Fruit fly (Drosophila melanogaster) whole organism, embryonic: ENCODE data around the gene lectin-28C.

Experiments
- CG10565 ChIP-seq: fragments of 200-800 bp; sonication (Bioruptor generic); optimal IDR thresholded peaks from 3 replicates; lab custom pipeline; 2016; ENCODE audit warnings: missing biosample characterization, mild to moderate bottlenecking, missing genetic modification characterization
- CG11247 ChIP-seq: fragments of 200-800 bp; sonication (Bioruptor generic); IDR thresholded peaks from 2 replicates; pipeline ENCODE4 v1.3.6; 2022; ENCODE audit warnings: missing biosample characterization, missing genetic modification characterization
- CG12942 ChIP-seq: fragments of 200-800 bp; sonication (Bioruptor generic); optimal IDR thresholded peaks from 3 replicates; lab custom pipeline; 2016; ENCODE audit warnings: missing biosample characterization, missing genetic modification characterization
- CG13287 ChIP-seq: fragments of 200-800 bp; sonication (Bioruptor generic); IDR thresholded peaks from 2 replicates; pipeline ENCODE4 v1.3.6; 2022; ENCODE audit warnings: missing biosample characterization, missing genetic modification characterization; ENCODE audit not compliant: partially characterized antibody
- CG15479 ChIP-seq: fragments of 200-800 bp; sonication (Bioruptor generic); optimal IDR thresholded peaks from 3 replicates; lab custom pipeline; 2019; ENCODE audit warnings: missing biosample characterization, mild to moderate bottlenecking, missing genetic modification characterization, moderate library complexity
- CG15514 ChIP-seq: fragments of 200-800 bp; sonication (Bioruptor generic); optimal IDR thresholded peaks from 3 replicates; lab custom pipeline; 2017; ENCODE audit warnings: missing biosample characterization, missing genetic modification characterization, mild to moderate bottlenecking, moderate library complexity, missing genetic modification reagents
- CG17359 ChIP-seq: fragments of 200-800 bp; sonication (Bioruptor generic); optimal IDR thresholded peaks from 3 replicates; lab custom pipeline; 2018; ENCODE audit warnings: missing biosample characterization, mild to moderate bottlenecking, missing genetic modification characterization, moderate library complexity
- CG2875 ChIP-seq: fragments of 200-800 bp; sonication (Bioruptor generic); optimal IDR thresholded peaks from 2 replicates; lab custom pipeline; 2017; ENCODE audit warnings: missing biosample characterization, mild to moderate bottlenecking, missing genetic modification characterization, missing genetic modification reagents
- CG32532 ChIP-seq: fragments of 200-800 bp; sonication (Bioruptor generic); IDR thresholded peaks from 2 replicates; pipeline ENCODE4 v1.3.6; 2022; ENCODE audit warnings: missing biosample characterization, missing genetic modification characterization
- CG3407 ChIP-seq: fragments of 200-800 bp; sonication (Bioruptor generic); optimal IDR thresholded peaks from 2 replicates; lab custom pipeline; 2018; ENCODE audit warnings: missing biosample characterization, mild to moderate bottlenecking, missing genetic modification characterization
- CG34422 ChIP-seq: fragments of 200-800 bp; sonication (Bioruptor generic); IDR thresholded peaks from 3 replicates; pipeline ENCODE4 v1.3.6; 2022; ENCODE audit warnings: missing biosample characterization, missing genetic modification characterization
- CG3995 ChIP-seq: fragments of 200-800 bp; sonication (Bioruptor generic); optimal IDR thresholded peaks from 3 replicates; lab custom pipeline; 2016; ENCODE audit warnings: missing biosample characterization, missing genetic modification characterization
- CG6683 ChIP-seq: fragments of 200-800 bp; sonication (Bioruptor generic); optimal IDR thresholded peaks from 2 replicates; lab custom pipeline; 2017; ENCODE audit warnings: missing biosample characterization, mild to moderate bottlenecking, missing genetic modification characterization, missing genetic modification reagents
- CG6765 ChIP-seq: fragments of 200-800 bp; sonication (Bioruptor generic); optimal IDR thresholded peaks from 3 replicates; lab custom pipeline; 2017; ENCODE audit warnings: missing biosample characterization, mild to moderate bottlenecking, missing genetic modification characterization
- CG8089 ChIP-seq: fragments of 200-800 bp; sonication (Bioruptor generic); optimal IDR thresholded peaks from 3 replicates; lab custom pipeline; 2016; ENCODE audit warnings: missing biosample characterization, missing genetic modification characterization
- CG8290 ChIP-seq, 3 experiments: fragments of 200-800 bp; sonication (Bioruptor generic); optimal IDR thresholded peaks; 2 replicates each; lab custom pipeline; 2016 to 2019; ENCODE audit warnings: missing biosample characterization in 3 of 3, missing genetic modification characterization in 3 of 3, mild to moderate bottlenecking in 2 of 3, moderate library complexity in 1 of 3
- CG8359 ChIP-seq: fragments of 200-800 bp; sonication (Bioruptor generic); optimal IDR thresholded peaks from 2 replicates; lab custom pipeline; 2017; ENCODE audit warnings: missing biosample characterization, mild to moderate bottlenecking, missing genetic modification characterization, borderline replicate concordance
- CG8478 ChIP-seq: fragments of >200 bp; optimal IDR thresholded peaks from 2 replicates; lab custom pipeline; 2018
- CrebB ChIP-seq: fragments of 200-800 bp; sonication (Bioruptor generic); optimal IDR thresholded peaks from 3 replicates; lab custom pipeline; 2018; ENCODE audit warnings: missing biosample characterization, mild to moderate bottlenecking, missing genetic modification characterization
- D19A ChIP-seq: fragments of 200-800 bp; optimal IDR thresholded peaks from 3 replicates; lab custom pipeline; 2019; ENCODE audit warnings: missing biosample characterization, mild to moderate bottlenecking, missing genetic modification characterization, moderate library complexity
- Dad ChIP-seq: fragments of 200-800 bp; sonication (Bioruptor generic); optimal IDR thresholded peaks from 3 replicates; lab custom pipeline; 2016; ENCODE audit warnings: missing biosample characterization, missing genetic modification characterization
- Dbx ChIP-seq: fragments of 200-800 bp; sonication (Bioruptor generic); IDR thresholded peaks from 3 replicates; pipeline ENCODE4 v1.3.6; 2022; ENCODE audit warnings: missing biosample characterization, missing genetic modification characterization
- Mad ChIP-seq: fragments of 200-800 bp; sonication (Bioruptor generic); optimal IDR thresholded peaks from 2 replicates; lab custom pipeline; 2016; ENCODE audit warnings: missing biosample characterization, missing genetic modification characterization
- Max ChIP-seq: fragments of 200-800 bp; sonication (Bioruptor generic); optimal IDR thresholded peaks from 2 replicates; lab custom pipeline; 2016; ENCODE audit warnings: missing biosample characterization, mild to moderate bottlenecking, missing genetic modification characterization
- Neu2 ChIP-seq: fragments of 200-800 bp; sonication (Bioruptor generic); optimal IDR thresholded peaks from 3 replicates; lab custom pipeline; 2016; ENCODE audit warnings: missing biosample characterization, missing genetic modification characterization, borderline replicate concordance
- Nf-YB ChIP-seq: fragments of 200-800 bp; sonication (Bioruptor generic); optimal IDR thresholded peaks from 3 replicates; lab custom pipeline; 2019; ENCODE audit warnings: missing biosample characterization, mild to moderate bottlenecking, missing genetic modification characterization, moderate library complexity
- PHDP ChIP-seq: fragments of 200-800 bp; sonication (Bioruptor generic); optimal IDR thresholded peaks from 3 replicates; lab custom pipeline; 2018; ENCODE audit warnings: missing biosample characterization, mild to moderate bottlenecking, missing genetic modification characterization, moderate library complexity
- Sry-δ ChIP-seq: fragments of 200-800 bp; sonication (Bioruptor generic); optimal IDR thresholded peaks from 2 replicates; lab custom pipeline; 2016; ENCODE audit warnings: missing biosample characterization, missing genetic modification characterization
- Ssrp ChIP-seq: fragments of 200-800 bp; sonication (Bioruptor generic); optimal IDR thresholded peaks from 2 replicates; lab custom pipeline; 2018; ENCODE audit warnings: missing biosample characterization, mild to moderate bottlenecking, missing genetic modification characterization, moderate library complexity
- Stat92E ChIP-seq, 3 experiments: fragments of >200 bp in 2 of 3; fragments of 200-800 bp in 1 of 3; sonication (Bioruptor generic) in 1 of 3; optimal IDR thresholded peaks; 2 replicates each; lab custom pipeline; 2017 to 2019; ENCODE audit warnings: missing biosample characterization in 3 of 3, missing genetic modification characterization in 3 of 3, mild to moderate bottlenecking in 1 of 3, moderate library complexity in 1 of 3
- Tbp ChIP-seq: fragments of >200 bp; optimal IDR thresholded peaks from 2 replicates; lab custom pipeline; 2018; ENCODE audit warnings: missing biosample characterization, missing genetic modification characterization
- ara ChIP-seq: fragments of 200-800 bp; sonication (Bioruptor generic); IDR thresholded peaks from 2 replicates; pipeline ENCODE4 v1.3.6; 2022; ENCODE audit warnings: missing biosample characterization, missing genetic modification characterization
- cas ChIP-seq: fragments of 200-800 bp; sonication (Bioruptor generic); IDR thresholded peaks from 2 replicates; pipeline ENCODE4 v1.3.6; 2022; ENCODE audit warnings: missing biosample characterization, missing genetic modification characterization
- ci ChIP-seq: fragments of 200-800 bp; sonication (Bioruptor generic); IDR thresholded peaks from 3 replicates; pipeline ENCODE4 v1.3.6; 2022; ENCODE audit warnings: missing biosample characterization, missing genetic modification characterization
- en ChIP-seq: fragments of 200-800 bp; sonication (Bioruptor generic); optimal IDR thresholded peaks from 2 replicates; lab custom pipeline; 2016; ENCODE audit warnings: missing biosample characterization, missing genetic modification characterization
- eve ChIP-seq, 2 experiments: fragments of >200 bp; optimal IDR thresholded peaks; 2 replicates each; lab custom pipeline; 2017; ENCODE audit warnings: missing biosample characterization in 2 of 2, missing genetic modification characterization in 2 of 2
- ftz-f1 ChIP-seq: fragments of 200-800 bp; sonication (Bioruptor generic); optimal IDR thresholded peaks from 2 replicates; lab custom pipeline; 2016; ENCODE audit warnings: missing biosample characterization, missing genetic modification characterization
- fu2 ChIP-seq: fragments of 200-800 bp; sonication (Bioruptor generic); optimal IDR thresholded peaks from 2 replicates; lab custom pipeline; 2016; ENCODE audit warnings: missing biosample characterization, missing genetic modification characterization
- gro ChIP-seq: fragments of 200-800 bp; sonication (Bioruptor generic); optimal IDR thresholded peaks from 2 replicates; lab custom pipeline; 2016; ENCODE audit warnings: missing biosample characterization, missing genetic modification characterization
- her ChIP-seq: fragments of 200-800 bp; sonication (Bioruptor generic); optimal IDR thresholded peaks from 2 replicates; lab custom pipeline; 2016; ENCODE audit warnings: missing biosample characterization, missing genetic modification characterization
- lmd ChIP-seq: fragments of 200-800 bp; sonication (Bioruptor generic); IDR thresholded peaks from 2 replicates; pipeline ENCODE4 v1.3.6; 2022; ENCODE audit warnings: missing biosample characterization, missing genetic modification characterization
- mirr ChIP-seq: fragments of 200-800 bp; sonication (Bioruptor generic); optimal IDR thresholded peaks from 3 replicates; lab custom pipeline; 2018; ENCODE audit warnings: missing biosample characterization, mild to moderate bottlenecking, missing genetic modification characterization
- pb ChIP-seq: fragments of 200-800 bp; sonication (Bioruptor generic); optimal IDR thresholded peaks from 3 replicates; lab custom pipeline; 2016; ENCODE audit warnings: missing biosample characterization, missing genetic modification characterization
- peb ChIP-seq: fragments of 200-800 bp; sonication (Bioruptor generic); IDR thresholded peaks from 2 replicates; pipeline ENCODE4 v1.3.6; 2022; ENCODE audit warnings: missing biosample characterization, missing genetic modification characterization
- repo ChIP-seq: fragments of 200-800 bp; sonication (Bioruptor generic); optimal IDR thresholded peaks from 2 replicates; lab custom pipeline; 2016; ENCODE audit warnings: missing biosample characterization, missing genetic modification characterization
- ro ChIP-seq: fragments of 200-800 bp; sonication (Bioruptor generic); IDR thresholded peaks from 2 replicates; pipeline ENCODE4 v1.3.6; 2022; ENCODE audit warnings: missing biosample characterization, missing genetic modification characterization
- sens ChIP-seq: fragments of 200-800 bp; sonication (Bioruptor generic); peaks from one replicate; lab custom pipeline; 2016; ENCODE audit warnings: missing biosample characterization, missing genetic modification characterization
- seq ChIP-seq: fragments of 200-800 bp; sonication (Bioruptor generic); IDR thresholded peaks from 2 replicates; pipeline ENCODE4 v1.3.6; 2022; ENCODE audit warnings: missing biosample characterization, missing genetic modification characterization
- tap ChIP-seq: fragments of 200-800 bp; optimal IDR thresholded peaks from 3 replicates; lab custom pipeline; 2019; ENCODE audit warnings: missing biosample characterization, mild to moderate bottlenecking, missing genetic modification characterization, moderate library complexity
- trem ChIP-seq: fragments of 200-800 bp; optimal IDR thresholded peaks from 3 replicates; lab custom pipeline; 2019; ENCODE audit warnings: missing biosample characterization, mild to moderate bottlenecking, missing genetic modification characterization, moderate library complexity
- zf30C ChIP-seq: fragments of 200-800 bp; sonication (Bioruptor generic); optimal IDR thresholded peaks from 3 replicates; lab custom pipeline; 2018; ENCODE audit warnings: missing biosample characterization, mild to moderate bottlenecking, missing genetic modification characterization
- zfh2 ChIP-seq: fragments of 200-800 bp; sonication (Bioruptor generic); optimal IDR thresholded peaks from 2 replicates; lab custom pipeline; 2016; ENCODE audit warnings: missing biosample characterization, missing genetic modification characterization

lectin-28C gene

dm6 chr2L:7810519-7810918, 46.4 kb upstream of the lectin-28C start, which contains the start of gene Cdc14 (continued):
- TF ChIP-seq Mad (GFP tag; lab: Kevin White, UChicago): no peak
- no peak for TF ChIP-seq CG32532 (GFP tag; lab: Robert Waterston, UW)
- no peak for TF ChIP-seq CG8478 (lab: Kevin White, UChicago)
- peak; percentile 23 for TF ChIP-seq gro (GFP tag; lab: Kevin White, UChicago)
- no peak for TF ChIP-seq CG15479 (GFP tag; lab: Kevin White, UChicago)
- peak; percentile 21 for TF ChIP-seq PHDP
- peak; percentile 16 for TF ChIP-seq mirr (GFP tag; lab: Kevin White, UChicago)
- no peak for TF ChIP-seq peb (GFP tag; lab: Robert Waterston, UW)
- no peak for TF ChIP-seq zf30C (GFP tag; lab: Kevin White, UChicago)
- TF ChIP-seq CG2875 (GFP tag; lab: Kevin White, UChicago): no peak
- no peak for TF ChIP-seq Dbx (GFP tag; lab: Robert Waterston, UW)
- no peak for TF ChIP-seq pb (GFP tag; lab: Kevin White, UChicago)
- no peak for TF ChIP-seq her (GFP tag; lab: Kevin White, UChicago)
- peak; percentile 67 for TF ChIP-seq CG13287 (GFP tag; lab: Robert Waterston, UW)
- TF ChIP-seq ftz-f1: no peak
- no peak for TF ChIP-seq Ssrp (tag; lab: Kevin White, UChicago)
- TF ChIP-seq repo (GFP tag; lab: Kevin White, UChicago): no peak
- TF ChIP-seq ro: no peak
- TF ChIP-seq CG17359: peak; percentile 8
- no peak for TF ChIP-seq seq
- TF ChIP-seq lmd (GFP tag; lab: Robert Waterston, UW): no peak
- no peak for TF ChIP-seq Max (GFP tag; lab: Kevin White, UChicago)
- no peak for TF ChIP-seq Stat92E (GFP tag; optimal IDR thresholded peaks at IDR 0.05; lab: Kevin White, UChicago)
- TF ChIP-seq eve (GFP tag; optimal IDR thresholded peaks at IDR 0.05; lab: Kevin White, UChicago): no peak
- peak; percentile 54; the same call in 2 of the 3 replicates for TF ChIP-seq ci (GFP tag; lab: Robert Waterston, UW)
- TF ChIP-seq CG3407 (GFP tag; lab: Kevin White, UChicago): no peak
- no peak for TF ChIP-seq Neu2 (GFP tag; lab: Kevin White, UChicago)
- TF ChIP-seq Nf-YB (GFP tag; lab: Kevin White, UChicago): no peak
- TF ChIP-seq trem: no peak
- no peak for TF ChIP-seq CG8089 (GFP tag; lab: Kevin White, UChicago)
- peak; percentile 25 for TF ChIP-seq CG6765 (GFP tag; lab: Kevin White, UChicago)
- no peak for TF ChIP-seq CG10565
- TF ChIP-seq en (GFP tag; lab: Kevin White, UChicago): no peak
- no peak for TF ChIP-seq Dad (GFP tag; lab: Kevin White, UChicago)
- TF ChIP-seq CG6683 (GFP tag; lab: Kevin White, UChicago): no peak
- TF ChIP-seq fu2 (GFP tag; lab: Kevin White, UChicago): no peak
- no peak for TF ChIP-seq ara (GFP tag; lab: Robert Waterston, UW)
- TF ChIP-seq cas (GFP tag; lab: Robert Waterston, UW): no peak
- TF ChIP-seq tap: no peak
- TF ChIP-seq Sry-δ (GFP tag; lab: Kevin White, UChicago): peak; percentile 10
- peak; percentile 19 for TF ChIP-seq CG3995 (GFP tag; lab: Kevin White, UChicago)
- TF ChIP-seq Tbp: no peak
- peak; percentile 47; the same call in 1 of the 3 replicates for TF ChIP-seq CG34422 (GFP tag; lab: Robert Waterston, UW)
- no peak for TF ChIP-seq zfh2 (GFP tag; lab: Kevin White, UChicago)
- TF ChIP-seq CG8359 (GFP tag; lab: Kevin White, UChicago): no peak
- no peak for TF ChIP-seq CG12942 (GFP tag; lab: Kevin White, UChicago)
- no peak for TF ChIP-seq CG8290 (GFP tag; optimal IDR thresholded peaks at IDR 0.05; lab: Kevin White, UChicago)
- peak in 1 of 2 experiments; percentile 58 for TF ChIP-seq CG8290 (tag; optimal IDR thresholded peaks at IDR 0.05; lab: Kevin White, UChicago)
- peak; percentile 98 for TF ChIP-seq CG15514
- peak; percentile 23 for TF ChIP-seq CrebB (tag; lab: Kevin White, UChicago)
- TF ChIP-seq CG11247 (GFP tag; lab: Robert Waterston, UW): no peak
- peak; percentile 61 for TF ChIP-seq sens (GFP tag; lab: Kevin White, UChicago)
- TF ChIP-seq D19A (tag; lab: Kevin White, UChicago): peak; percentile 14
